Worm (Caenorhabditis elegans) whole organism, L1 larva: Measurements from ENCODE around the gene Y66D12A.8.

Source experiments
- fkh-8 ChIP-seq: sonication (generic microtip); optimal IDR thresholded peaks from 2 replicates; lab custom pipeline; 2016; ENCODE audit warnings: mild to moderate bottlenecking, missing genetic modification characterization, missing compliant biosample characterization
- grh-1 ChIP-seq: fragments of 200-800 bp; sonication (Bioruptor generic); IDR thresholded peaks from 2 replicates; pipeline ENCODE4 v1.3.6; 2022; ENCODE audit warnings: missing genetic modification reagents, missing genetic modification characterization, missing compliant biosample characterization

DNA sequence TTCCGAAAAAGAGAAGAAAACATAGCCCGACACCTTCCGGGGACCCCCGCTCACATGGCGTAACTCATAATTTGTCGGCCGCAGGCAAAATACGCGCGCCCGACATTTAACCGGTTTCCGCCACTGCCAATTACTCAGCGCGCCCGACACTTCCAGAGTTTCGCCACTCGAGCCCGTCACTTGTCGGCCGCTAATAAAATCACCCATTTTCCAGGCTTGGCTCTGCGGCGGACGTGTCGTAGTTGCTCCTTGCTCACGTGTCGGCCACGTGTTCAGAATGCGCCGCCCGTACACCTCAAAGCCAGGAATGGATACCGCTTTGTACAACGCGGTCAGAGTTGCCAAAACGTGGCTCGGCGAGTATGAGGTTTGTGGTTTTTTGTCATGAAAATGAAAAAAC lies 53.6 kb downstream of the Y66D12A.8 start:
- TF ChIP-seq grh-1 (GFP tag; lab: Robert Waterston, UW): no peak
- no peak for TF ChIP-seq fkh-8
